Worm (Caenorhabditis elegans) whole organism, late embryonic: Measurements from ENCODE around the gene C35A11.2.

Experiments
- C08G9.2 ChIP-seq: sonication (generic microtip); optimal IDR thresholded peaks from 2 replicates; lab custom pipeline; 2016; ENCODE audit warnings: mild to moderate bottlenecking, missing genetic modification characterization, moderate library complexity, missing compliant biosample characterization
- K02D7.2 ChIP-seq: sonication (generic microtip); optimal IDR thresholded peaks from 2 replicates; lab custom pipeline; 2017; ENCODE audit warnings: mild to moderate bottlenecking, missing genetic modification characterization, missing compliant biosample characterization
- T23F11.4 ChIP-seq: fragments of 200-800 bp; sonication (Bioruptor generic); optimal IDR thresholded peaks from 2 replicates; lab custom pipeline; 2018; ENCODE audit warnings: mild to moderate bottlenecking, missing genetic modification characterization, missing compliant biosample characterization
- Y22D7AL.16 ChIP-seq: sonication (generic microtip); optimal IDR thresholded peaks from 2 replicates; lab custom pipeline; 2016; ENCODE audit warnings: missing genetic modification characterization, missing compliant biosample characterization
- ahr-1 ChIP-seq: sonication (generic microtip); optimal IDR thresholded peaks from 2 replicates; lab custom pipeline; 2016; ENCODE audit warnings: missing genetic modification characterization, missing compliant biosample characterization
- ceh-14 ChIP-seq: sonication (generic microtip); optimal IDR thresholded peaks from 2 replicates; lab custom pipeline; 2016; ENCODE audit warnings: missing genotype, missing genetic modification characterization, missing compliant biosample characterization
- ceh-18 ChIP-seq: sonication (generic microtip); optimal IDR thresholded peaks from 2 replicates; lab custom pipeline; 2016; ENCODE audit warnings: missing genetic modification characterization, missing compliant biosample characterization
- ceh-19 ChIP-seq: fragments of 200-800 bp; sonication (Bioruptor generic); optimal IDR thresholded peaks from 2 replicates; lab custom pipeline; 2018; ENCODE audit warnings: mild to moderate bottlenecking, missing genetic modification characterization, missing compliant biosample characterization
- ceh-2 ChIP-seq: sonication (generic microtip); optimal IDR thresholded peaks from 2 replicates; lab custom pipeline; 2016; ENCODE audit warnings: missing genotype, missing genetic modification characterization, missing compliant biosample characterization
- ceh-31 ChIP-seq: sonication (generic microtip); optimal IDR thresholded peaks from 2 replicates; lab custom pipeline; 2016; ENCODE audit warnings: missing genetic modification characterization, missing compliant biosample characterization
- ceh-34 ChIP-seq: sonication (generic microtip); optimal IDR thresholded peaks from 2 replicates; lab custom pipeline; 2016; ENCODE audit warnings: mild to moderate bottlenecking, missing genetic modification characterization, missing compliant biosample characterization
- ceh-45 ChIP-seq: fragments of 200-800 bp; sonication (Bioruptor generic); IDR thresholded peaks from 2 replicates; pipeline ENCODE4 v1.3.6; 2022; ENCODE audit warnings: missing genetic modification reagents, missing genetic modification characterization, missing compliant biosample characterization
- che-1 ChIP-seq: sonication (generic microtip); optimal IDR thresholded peaks from 2 replicates; lab custom pipeline; 2016; ENCODE audit warnings: mild to moderate bottlenecking, missing genetic modification characterization, missing compliant biosample characterization
- elt-4 ChIP-seq: sonication (generic microtip); optimal IDR thresholded peaks from 2 replicates; lab custom pipeline; 2016; ENCODE audit warnings: missing genetic modification characterization, missing compliant biosample characterization
- fkh-10 ChIP-seq: fragments of 150-350 bp; optimal IDR thresholded peaks from 2 replicates; lab custom pipeline; 2014; ENCODE audit warnings: missing biosample characterization, missing genetic modification reagents, missing genetic modification characterization
- fkh-6 ChIP-seq: sonication (generic microtip); optimal IDR thresholded peaks from 2 replicates; lab custom pipeline; 2016; ENCODE audit warnings: missing genetic modification characterization, missing compliant biosample characterization
- hlh-15 ChIP-seq: sonication (generic microtip); optimal IDR thresholded peaks from 2 replicates; lab custom pipeline; 2016; ENCODE audit warnings: missing genetic modification characterization, missing compliant biosample characterization
- hlh-30 ChIP-seq: sonication (generic microtip); optimal IDR thresholded peaks from 2 replicates; lab custom pipeline; 2017; ENCODE audit warnings: antibody characterized with exemption, missing genetic modification characterization, missing compliant biosample characterization; ENCODE audit not compliant: insufficient read depth
- hlh-6 ChIP-seq: sonication (generic microtip); optimal IDR thresholded peaks from 2 replicates; lab custom pipeline; 2016; ENCODE audit warnings: missing genotype, missing genetic modification characterization, missing compliant biosample characterization
- lin-11 ChIP-seq: fragments of 200-800 bp; sonication (Bioruptor generic); optimal IDR thresholded peaks from 2 replicates; lab custom pipeline; 2018; ENCODE audit warnings: mild to moderate bottlenecking, missing genetic modification characterization, missing compliant biosample characterization
- madf-2 ChIP-seq: sonication (generic microtip); optimal IDR thresholded peaks from 2 replicates; lab custom pipeline; 2017; ENCODE audit warnings: missing genetic modification characterization, missing compliant biosample characterization
- nfya-1 ChIP-seq: sonication (generic microtip); optimal IDR thresholded peaks from 2 replicates; lab custom pipeline; 2017; ENCODE audit warnings: missing genetic modification characterization, mild to moderate bottlenecking, missing compliant biosample characterization, antibody characterized with exemption, moderate library complexity
- nhr-11 ChIP-seq: fragments of 150-350 bp; optimal IDR thresholded peaks from 2 replicates; lab custom pipeline; 2014; ENCODE audit warnings: missing biosample characterization, missing genetic modification characterization
- nhr-232 ChIP-seq: sonication (generic microtip); optimal IDR thresholded peaks from 2 replicates; lab custom pipeline; 2016; ENCODE audit warnings: missing genetic modification characterization, missing compliant biosample characterization
- odd-2 ChIP-seq: sonication (generic microtip); optimal IDR thresholded peaks from 2 replicates; lab custom pipeline; 2017; ENCODE audit warnings: antibody characterized with exemption, mild to moderate bottlenecking, missing genetic modification characterization, missing compliant biosample characterization
- pat-9 ChIP-seq: fragments of 200-800 bp; sonication (Bioruptor generic); optimal IDR thresholded peaks from 2 replicates; lab custom pipeline; 2018; ENCODE audit warnings: mild to moderate bottlenecking, missing genetic modification characterization, moderate library complexity, missing compliant biosample characterization
- pax-1 ChIP-seq: fragments of 150-350 bp; optimal IDR thresholded peaks from 2 replicates; lab custom pipeline; 2014; ENCODE audit warnings: missing biosample characterization, missing genetic modification characterization
- pha-2 ChIP-seq: sonication (generic microtip); optimal IDR thresholded peaks from 2 replicates; lab custom pipeline; 2017; ENCODE audit warnings: mild to moderate bottlenecking, missing genetic modification characterization, missing compliant biosample characterization
- pha-4 ChIP-seq: fragments of 150-350 bp; optimal IDR thresholded peaks from 2 replicates; lab custom pipeline; 2018; ENCODE audit warnings: missing biosample characterization, missing genetic modification reagents, missing genetic modification characterization
- pqm-1 ChIP-seq: sonication (generic microtip); optimal IDR thresholded peaks from 2 replicates; lab custom pipeline; 2016; ENCODE audit warnings: missing genetic modification characterization, missing compliant biosample characterization
- rnt-1 ChIP-seq: sonication (generic microtip); optimal IDR thresholded peaks from 2 replicates; lab custom pipeline; 2016; ENCODE audit warnings: missing genetic modification characterization, missing compliant biosample characterization
- sox-2 ChIP-seq: fragments of 200-800 bp; sonication (Bioruptor generic); IDR thresholded peaks from 2 replicates; pipeline ENCODE4 v1.3.6; 2022; ENCODE audit warnings: missing genetic modification reagents, missing genetic modification characterization, missing compliant biosample characterization
- syd-9 ChIP-seq: sonication (generic microtip); optimal IDR thresholded peaks from 2 replicates; lab custom pipeline; 2016; ENCODE audit warnings: mild to moderate bottlenecking, missing genetic modification characterization, moderate library complexity, missing compliant biosample characterization
- tbx-7 ChIP-seq: sonication (generic microtip); optimal IDR thresholded peaks from 2 replicates; lab custom pipeline; 2016; ENCODE audit warnings: missing genotype, missing genetic modification characterization, missing compliant biosample characterization
- ttx-3 ChIP-seq: sonication (generic microtip); optimal IDR thresholded peaks from 2 replicates; lab custom pipeline; 2016; ENCODE audit warnings: missing genetic modification reagents, missing genetic modification characterization, missing compliant biosample characterization
- unc-3 ChIP-seq, 2 experiments: fragments of 200-800 bp in 1 of 2; sonication (Bioruptor generic) in 1 of 2; sonication (generic microtip) in 1 of 2; conservative IDR thresholded peaks in 1 of 2; optimal IDR thresholded peaks in 1 of 2; 2 replicates each; pipeline versions ENCODE4 v1.3.6 to Lab custom; 2016 to 2022; ENCODE audit warnings: missing compliant biosample characterization in 2 of 2, missing genetic modification characterization in 2 of 2, missing genetic modification reagents in 1 of 2
- unc-42 ChIP-seq: sonication (generic microtip); optimal IDR thresholded peaks from 2 replicates; lab custom pipeline; 2016; ENCODE audit warnings: missing genotype, missing genetic modification characterization, missing compliant biosample characterization
- unc-55 ChIP-seq: sonication (generic microtip); optimal IDR thresholded peaks from 2 replicates; lab custom pipeline; 2017; ENCODE audit warnings: missing biosample characterization, missing genetic modification reagents, missing genetic modification characterization
- ztf-16 ChIP-seq: sonication (generic microtip); optimal IDR thresholded peaks from 2 replicates; lab custom pipeline; 2017; ENCODE audit warnings: missing genetic modification characterization, missing compliant biosample characterization

Gene C35A11.2

DNA sequence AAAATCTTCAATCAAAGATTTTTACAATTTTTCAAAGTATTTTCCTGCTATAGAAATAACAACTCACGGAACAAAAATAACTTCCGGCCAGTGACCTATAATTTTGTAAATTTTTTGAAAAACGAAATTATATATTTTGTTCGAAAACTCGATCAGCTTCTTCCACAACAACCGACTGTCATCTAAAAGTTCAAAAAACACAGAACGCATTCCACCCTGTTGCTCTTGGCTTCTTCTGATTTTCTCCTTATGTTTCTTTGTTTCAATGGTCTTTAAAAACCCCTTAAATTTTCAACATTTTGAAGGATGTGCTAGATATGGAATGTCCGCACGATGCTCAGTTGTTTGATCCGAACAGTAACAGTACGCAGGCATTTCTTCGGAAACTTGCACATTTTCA, 19.0 kb downstream of the C35A11.2 start, which contains the start of gene dmsr-7:
dmsr-7 (plus strand) TSS at position 301 of the 400 bp plus-strand sequence.
- TF ChIP-seq che-1 (tag; lab: Kevin White, UChicago) (no peak), ceh-14 (no peak), ztf-16 (tag; lab: Kevin White, UChicago) (no peak)

DNA sequence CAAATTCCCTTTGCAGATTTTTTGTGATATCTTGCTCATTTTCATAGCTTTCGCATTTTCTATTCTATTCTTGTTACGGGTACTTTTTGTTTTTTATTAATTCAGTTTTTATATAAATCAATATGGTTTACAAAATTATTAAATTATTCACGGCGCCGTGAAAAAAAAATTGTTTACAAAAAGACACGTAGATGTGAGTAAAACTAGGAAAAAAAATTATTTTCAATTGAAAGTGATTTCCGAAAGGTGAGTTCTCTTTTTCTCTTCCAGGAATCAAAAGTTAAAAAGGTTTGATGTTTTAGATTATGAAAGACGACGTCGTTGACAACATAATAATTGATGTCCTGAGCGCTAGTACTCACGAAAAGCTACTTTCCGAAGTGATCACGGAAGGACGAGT, 22.1 kb downstream of the C35A11.2 start, which contains the start of gene C25A6.1:
C25A6.1 (plus strand) TSS at position 301 of the 400 bp plus-strand sequence.
- TF ChIP-seq odd-2 (no peak), ceh-2 (no peak), pax-1 (tag; lab: Kevin White, UChicago) (no peak), fkh-6 (tag; lab: Kevin White, UChicago) (no peak), tbx-7 (tag; lab: Kevin White, UChicago) (no peak), hlh-30 (no peak), sox-2 (GFP tag; lab: Robert Waterston, UW) (no peak), ahr-1 (tag; lab: Kevin White, UChicago) (no peak), nhr-11 (no peak), lin-11 (no peak), ceh-19 (no peak), rnt-1 (no peak), pat-9 (tag; lab: Kevin White, UChicago) (no peak), K02D7.2 (tag; lab: Kevin White, UChicago) (no peak), pha-4 (tag; lab: Kevin White, UChicago) (no peak), C08G9.2 (tag; lab: Kevin White, UChicago) (no peak), unc-3 (GFP tag; conservative IDR thresholded peaks at IDR 0.05; lab: Robert Waterston, UW) (no peak), unc-3 (tag; optimal IDR thresholded peaks at IDR 0.05; lab: Kevin White, UChicago) (no peak), ceh-18 (no peak), elt-4 (tag; lab: Kevin White, UChicago) (no peak), fkh-10 (no peak)

- TF ChIP-seq unc-55 (peak; percentile 94), hlh-15 (tag; lab: Kevin White, UChicago) (no peak)
Measured at ce11 chrV:5408921-5409320, 22.8 kb downstream of the C35A11.2 start.

ce11 chrV:5410679-5411078, 24.6 kb downstream of the C35A11.2 start, which contains the start of gene F08F3.4:
Gene F08F3.4 (plus strand): TSS chrV:5410955.
- TF ChIP-seq lin-11 (no peak), hlh-6 (no peak), ceh-31 (tag; lab: Kevin White, UChicago) (no peak), syd-9 (tag; lab: Kevin White, UChicago) (no peak), ceh-34 (tag; lab: Kevin White, UChicago) (no peak), pha-2 (no peak)
- TF ChIP-seq, all 69 proteins: peak for 0

ce11 chrV:5412808-5413405, 26.8 kb downstream of the C35A11.2 start, which contains the start of gene F08F3.10:
Gene F08F3.10 (plus strand): TSS chrV:5413355.
- TF ChIP-seq odd-2 (no peak), T23F11.4 (GFP tag; lab: Kevin White, UChicago) (no peak), nhr-232 (tag; lab: Kevin White, UChicago) (no peak), pat-9 (tag; lab: Kevin White, UChicago) (no peak), unc-3 (GFP tag; conservative IDR thresholded peaks at IDR 0.05; lab: Robert Waterston, UW) (no peak), unc-3 (tag; optimal IDR thresholded peaks at IDR 0.05; lab: Kevin White, UChicago) (no peak), ztf-16 (tag; lab: Kevin White, UChicago) (no peak), fkh-10 (no peak), madf-2 (tag; lab: Kevin White, UChicago) (no peak), ceh-2 (no peak), nhr-11 (no peak), ceh-45 (GFP tag; lab: Robert Waterston, UW) (no peak), ttx-3 (tag; lab: Kevin White, UChicago) (no peak), nfya-1 (tag; lab: Kevin White, UChicago) (no peak), Y22D7AL.16 (tag; lab: Kevin White, UChicago) (no peak), unc-42 (tag; lab: Kevin White, UChicago) (no peak), pqm-1 (tag; lab: Kevin White, UChicago) (no peak)
